Worm (Caenorhabditis elegans) whole organism, L1 larva: Measurements from ENCODE around the gene T25E4.1.

Source experiments
- ceh-63 ChIP-seq: fragments of 200-800 bp; sonication (Bioruptor generic); optimal IDR thresholded peaks from 2 replicates; lab custom pipeline; 2018; ENCODE audit warnings: mild to moderate bottlenecking, missing genetic modification characterization, missing compliant biosample characterization
- dsc-1 ChIP-seq: sonication (generic microtip); optimal IDR thresholded peaks from 2 replicates; lab custom pipeline; 2016; ENCODE audit warnings: mild to moderate bottlenecking, missing genetic modification characterization, missing compliant biosample characterization
- efl-1 ChIP-seq, 4 experiments: fragments of 150-350 bp; optimal IDR thresholded peaks in 3 of 4; peaks in 1 of 4; 1 replicate in 1 of 4; 2 replicates in 3 of 4; lab custom pipeline; 2014; ENCODE audit warnings: missing biosample characterization in 2 of 4, missing genetic modification characterization in 2 of 4, missing genetic modification reagents in 2 of 4
- egl-27 ChIP-seq, 2 experiments: fragments of 150-350 bp in 1 of 2; sonication (generic microtip); optimal IDR thresholded peaks; 3 replicates each; lab custom pipeline; 2017 to 2018; ENCODE audit warnings: missing biosample characterization in 2 of 2, missing genetic modification characterization in 2 of 2, missing genetic modification reagents in 2 of 2
- elt-2 ChIP-seq: sonication (generic microtip); optimal IDR thresholded peaks from 2 replicates; lab custom pipeline; 2016; ENCODE audit warnings: missing genetic modification characterization, mild to moderate bottlenecking, inconsistent platforms, missing compliant biosample characterization, missing genetic modification reagents
- fos-1 ChIP-seq: fragments of 150-350 bp; optimal IDR thresholded peaks from 2 replicates; lab custom pipeline; 2014; ENCODE audit warnings: missing biosample characterization, missing genetic modification characterization
- mdl-1 ChIP-seq, 2 experiments: fragments of 150-350 bp; optimal IDR thresholded peaks; 2 replicates each; lab custom pipeline; 2014 to 2017; ENCODE audit warnings: missing biosample characterization in 2 of 2, missing genetic modification characterization in 2 of 2, inconsistent platforms in 1 of 2
- nhr-11 ChIP-seq: fragments of 150-350 bp; optimal IDR thresholded peaks from 2 replicates; lab custom pipeline; 2014; ENCODE audit warnings: missing biosample characterization, missing genetic modification characterization
- nhr-71 ChIP-seq: sonication (generic microtip); optimal IDR thresholded peaks from 2 replicates; lab custom pipeline; 2016; ENCODE audit warnings: mild to moderate bottlenecking, missing genetic modification characterization, moderate library complexity, missing compliant biosample characterization
- nhr-90 ChIP-seq: sonication (generic microtip); optimal IDR thresholded peaks from 2 replicates; lab custom pipeline; 2016; ENCODE audit warnings: mild to moderate bottlenecking, missing genetic modification characterization, missing compliant biosample characterization; ENCODE audit not compliant: poor library complexity
- ztf-11 ChIP-seq, 2 experiments: sonication (generic microtip); optimal IDR thresholded peaks; 2 replicates each; lab custom pipeline; 2016 to 2017; ENCODE audit warnings: missing genetic modification characterization in 2 of 2, missing biosample characterization in 1 of 2, missing compliant biosample characterization in 1 of 2

ce11 chrII:5582309-5582708 is 4.2 kb downstream of the T25E4.1 start, which contains the start of gene T25E4.2:
- no peak for TF ChIP-seq ceh-63
- TF ChIP-seq fos-1 (tag; lab: Kevin White, UChicago): no peak
- TF ChIP-seq egl-27 (tag; optimal IDR thresholded peaks at IDR 0.05; lab: Kevin White, UChicago): no peak
- TF ChIP-seq mdl-1 (tag; optimal IDR thresholded peaks at IDR 0.05; lab: Kevin White, UChicago): no peak
- TF ChIP-seq nhr-11 (tag; lab: Kevin White, UChicago): no peak
- TF ChIP-seq elt-2 (tag; lab: Kevin White, UChicago): no peak
- TF ChIP-seq ztf-11 (tag; optimal IDR thresholded peaks at IDR 0.05; lab: Kevin White, UChicago): no peak
- TF ChIP-seq dsc-1: no peak
- TF ChIP-seq nhr-71 (tag; lab: Kevin White, UChicago): no peak
- TF ChIP-seq nhr-90 (tag; lab: Kevin White, UChicago): no peak
- TF ChIP-seq efl-1 (optimal IDR thresholded peaks at IDR 0.05; lab: Kevin White, UChicago): no peak
- TF ChIP-seq efl-1 (GFP tag; optimal IDR thresholded peaks at IDR 0.05 in 1 of 2; lab: Kevin White, UChicago): no peak
